Fruit fly (Drosophila melanogaster): ENCODE data around the gene Tak1.

Tak1 gene

dm6 chrX:20495767-20496656 is 28.7 kb downstream of the Tak1 start (continued):
- peak; percentile 46 for TF ChIP-seq CG15696 (tag; optimal IDR thresholded peaks at IDR 0.05)
- TF ChIP-seq CG3726 (GFP tag; IDR thresholded peaks at IDR 0.05): peak; percentile 56; the same call in 1 of the 3 replicates
- TF ChIP-seq Camta (GFP tag; optimal IDR thresholded peaks at IDR 0.05): peak; percentile 58
- peak; percentile 30 for TF ChIP-seq CG12104 (GFP tag; optimal IDR thresholded peaks at IDR 0.05)
- peak; percentile 77 for TF ChIP-seq Xrp1 (GFP tag; IDR thresholded peaks at IDR 0.05)
- TF ChIP-seq crol (GFP tag; IDR thresholded peaks at IDR 0.05): peak; percentile 62
- peak; percentile 70 for TF ChIP-seq CG31441 (GFP tag; IDR thresholded peaks at IDR 0.05)
- no peak for TF ChIP-seq B-H2 (GFP tag; optimal IDR thresholded peaks at IDR 0.05)
- TF ChIP-seq CG30431 (GFP tag; optimal IDR thresholded peaks at IDR 0.05): no peak
- peak; percentile 52; the same call in 1 of the 2 replicates for TF ChIP-seq vvl (GFP tag; IDR thresholded peaks at IDR 0.05)
- TF ChIP-seq her (GFP tag; optimal IDR thresholded peaks at IDR 0.05): peak; percentile 0
- peak; percentile 2 for TF ChIP-seq salm (tag; optimal IDR thresholded peaks at IDR 0.05)
- TF ChIP-seq Mrtf (GFP tag; IDR thresholded peaks at IDR 0.05): 0 out of 3 replicates have a peak, but pooled peaks have one; percentile 10
- TF ChIP-seq Atf3 (GFP tag; optimal IDR thresholded peaks at IDR 0.05): peak; percentile 16
- TF ChIP-seq chif (GFP tag; optimal IDR thresholded peaks at IDR 0.05): peak; percentile 30 to 71
- TF ChIP-seq CG7357 (GFP tag; IDR thresholded peaks at IDR 0.05): 0 out of 3 replicates have a peak, but pooled peaks have one; percentile 11
- TF ChIP-seq nerfin-2 (GFP tag; IDR thresholded peaks at IDR 0.05; ENCODE audit: partially characterized antibody): no peak
- peak; percentile 66 for TF ChIP-seq mam (GFP tag; optimal IDR thresholded peaks at IDR 0.05)
- no peak for TF ChIP-seq Hr78 (GFP tag; optimal IDR thresholded peaks at IDR 0.05)
- TF ChIP-seq CG13894 (tag; optimal IDR thresholded peaks at IDR 0.05): no peak
- no peak for TF ChIP-seq Fer1 (GFP tag; optimal IDR thresholded peaks at IDR 0.05)
- peak; percentile 10 for TF ChIP-seq Nf-YB (GFP tag; optimal IDR thresholded peaks at IDR 0.05)
- no peak for TF ChIP-seq HmgD (GFP tag; optimal IDR thresholded peaks at IDR 0.05)
- TF ChIP-seq CG31365 (tag; optimal IDR thresholded peaks at IDR 0.05): peak; percentile 11
- no peak for TF ChIP-seq bigmax (GFP tag; optimal IDR thresholded peaks at IDR 0.05)
- TF ChIP-seq Lpt (GFP tag; optimal IDR thresholded peaks at IDR 0.05): no peak
- TF ChIP-seq CG10267 (tag; optimal IDR thresholded peaks at IDR 0.05): peak; percentile 54
- TF ChIP-seq Ravus (GFP tag; IDR thresholded peaks at IDR 0.05): no peak; the same call in 1 of the 2 replicates
- no peak for TF ChIP-seq run (tag; optimal IDR thresholded peaks at IDR 0.05)
- peak; percentile 10 for TF ChIP-seq ab (GFP tag; optimal IDR thresholded peaks at IDR 0.05)
- TF ChIP-seq CG10431 (GFP tag; optimal IDR thresholded peaks at IDR 0.05): no peak
- TF ChIP-seq Tbp (GFP tag; optimal IDR thresholded peaks at IDR 0.05): no peak
- peak; percentile 63 for TF ChIP-seq CG13775 (GFP tag; optimal IDR thresholded peaks at IDR 0.05)
- no peak for TF ChIP-seq CG4328 (GFP tag; optimal IDR thresholded peaks at IDR 0.05)
- peak; percentile 14 for TF ChIP-seq fd3F (GFP tag; optimal IDR thresholded peaks at IDR 0.05)
- peak; percentile 14 for TF ChIP-seq CG17568 (GFP tag; optimal IDR thresholded peaks at IDR 0.05)
- TF ChIP-seq ERR (GFP tag; optimal IDR thresholded peaks at IDR 0.05): no peak
- peak; percentile 28 for TF ChIP-seq fu2 (GFP tag; optimal IDR thresholded peaks at IDR 0.05)
- no peak for TF ChIP-seq Sry-β (GFP tag; optimal IDR thresholded peaks at IDR 0.05)
- no peak for TF ChIP-seq C15 (GFP tag; IDR thresholded peaks at IDR 0.05)
- no peak for TF ChIP-seq crc (GFP tag; optimal IDR thresholded peaks at IDR 0.05)
- no peak for TF ChIP-seq CG4282 (GFP tag; optimal IDR thresholded peaks at IDR 0.05)
- TF ChIP-seq Dad (GFP tag; optimal IDR thresholded peaks at IDR 0.05): peak; percentile 28
- TF ChIP-seq Ets97D (GFP tag; optimal IDR thresholded peaks at IDR 0.05): no peak
- TF ChIP-seq sr (GFP tag; IDR thresholded peaks at IDR 0.05): 0 out of 3 replicates have a peak, but pooled peaks have one; percentile 24
- TF ChIP-seq sens (GFP tag): peak; percentile 96
- TF ChIP-seq CG7987 (GFP tag; optimal IDR thresholded peaks at IDR 0.05): no peak
- peak; percentile 57 for TF ChIP-seq ind (GFP tag; optimal IDR thresholded peaks at IDR 0.05)
- no peak for TF ChIP-seq CG10321 (GFP tag; IDR thresholded peaks at IDR 0.05)
